Worm (Caenorhabditis elegans) whole organism, early embryonic: ENCODE measurements around the gene fipr-2.

ENCODE experiments used
- B0310.2 ChIP-seq: sonication (generic microtip); optimal IDR thresholded peaks from 2 replicates; lab custom pipeline; 2016; ENCODE audit warnings: mild to moderate bottlenecking, missing genetic modification characterization, missing compliant biosample characterization
- F13C5.2 ChIP-seq: sonication (generic microtip); optimal IDR thresholded peaks from 2 replicates; lab custom pipeline; 2017; ENCODE audit warnings: mild to moderate bottlenecking, missing genetic modification characterization, inconsistent platforms, missing compliant biosample characterization
- aly-1 ChIP-seq: sonication (generic microtip); optimal IDR thresholded peaks from 2 replicates; lab custom pipeline; 2016; ENCODE audit warnings: missing genetic modification characterization, missing compliant biosample characterization
- ama-1 ChIP-seq: fragments of 150-350 bp; optimal IDR thresholded peaks from 2 replicates; lab custom pipeline; 2014
- ceh-13 ChIP-seq: fragments of 200-800 bp; sonication (Bioruptor generic); optimal IDR thresholded peaks from 2 replicates; lab custom pipeline; 2018; ENCODE audit warnings: mild to moderate bottlenecking, missing genetic modification characterization, missing compliant biosample characterization
- ceh-36 ChIP-seq: sonication (generic microtip); optimal IDR thresholded peaks from 2 replicates; lab custom pipeline; 2016; ENCODE audit warnings: missing genetic modification characterization, inconsistent platforms, missing compliant biosample characterization
- ets-7 ChIP-seq: sonication (generic microtip); optimal IDR thresholded peaks from 2 replicates; lab custom pipeline; 2016; ENCODE audit warnings: missing genotype, missing genetic modification characterization, missing compliant biosample characterization
- flt-1 ChIP-seq: fragments of 200-800 bp; sonication (Bioruptor generic); IDR thresholded peaks from 2 replicates; pipeline ENCODE4 v1.3.6; 2022; ENCODE audit warnings: missing genetic modification characterization, missing compliant biosample characterization
- hmg-4 ChIP-seq: fragments of 200-800 bp; sonication (Bioruptor generic); optimal IDR thresholded peaks from 2 replicates; lab custom pipeline; 2018; ENCODE audit warnings: mild to moderate bottlenecking, missing genetic modification characterization, missing compliant biosample characterization
- pes-1 ChIP-seq: fragments of 200-800 bp; sonication (Bioruptor generic); IDR thresholded peaks from 2 replicates; pipeline ENCODE4 v1.3.6; 2022; ENCODE audit warnings: missing genetic modification reagents, missing genetic modification characterization, missing compliant biosample characterization
- scrt-1 ChIP-seq: fragments of 200-800 bp; sonication (Bioruptor generic); IDR thresholded peaks from 2 replicates; pipeline ENCODE4 v1.3.6; 2022; ENCODE audit warnings: missing genetic modification characterization, missing compliant biosample characterization
- sea-1 ChIP-seq: fragments of 200-800 bp; sonication (Bioruptor generic); conservative IDR thresholded peaks from 2 replicates; pipeline ENCODE4 v1.3.6; 2022; ENCODE audit warnings: missing genetic modification characterization, missing compliant biosample characterization
- tbx-11 ChIP-seq: fragments of 200-800 bp; sonication (Bioruptor generic); IDR thresholded peaks from 2 replicates; pipeline ENCODE4 v1.3.6; 2022; ENCODE audit warnings: missing genetic modification characterization, missing compliant biosample characterization
- tra-4 ChIP-seq: sonication (generic microtip); optimal IDR thresholded peaks from 2 replicates; lab custom pipeline; 2017; ENCODE audit warnings: missing genetic modification characterization, missing compliant biosample characterization

DNA sequence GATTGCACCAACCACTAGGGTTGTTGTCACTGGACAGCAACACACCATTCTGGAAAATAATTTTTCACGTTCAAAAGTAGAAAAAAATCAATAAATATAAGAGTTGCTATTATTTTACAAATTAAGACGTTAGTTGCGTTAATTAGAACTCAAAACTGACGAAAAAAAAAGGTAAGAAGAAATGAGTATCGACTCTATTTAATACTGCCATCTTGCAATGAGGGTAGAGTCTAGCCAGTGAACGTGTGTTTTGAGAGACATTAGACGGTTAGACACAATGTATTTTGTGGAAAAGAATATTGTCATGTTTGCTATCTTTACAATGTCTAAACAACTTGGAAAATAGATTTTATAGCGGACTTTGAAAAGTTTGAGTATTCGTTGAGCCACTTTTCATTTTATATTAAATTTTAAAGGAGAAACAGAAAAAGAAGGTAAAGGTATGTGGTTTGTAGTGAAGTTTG is 48.5 kb downstream of the fipr-2 start, which contains the start of gene cdr-6:
- TF ChIP-seq ama-1 (lab: Kevin White, UChicago) (no peak), pes-1 (no peak), B0310.2 (no peak), tra-4 (tag; lab: Kevin White, UChicago) (no peak), tbx-11 (GFP tag; lab: Robert Waterston, UW) (no peak), sea-1 (GFP tag; lab: Robert Waterston, UW) (no peak), F13C5.2 (tag; lab: Kevin White, UChicago) (no peak), scrt-1 (GFP tag; lab: Robert Waterston, UW) (no peak), flt-1 (GFP tag; lab: Robert Waterston, UW) (no peak), ceh-36 (tag; lab: Kevin White, UChicago) (no peak), ets-7 (tag; lab: Kevin White, UChicago) (no peak), ceh-13 (GFP tag; lab: Kevin White, UChicago) (no peak), hmg-4 (GFP tag; lab: Kevin White, UChicago) (no peak), aly-1 (no peak)
